Fruit fly (Drosophila melanogaster) whole organism, embryonic: Measurements from ENCODE around the gene Lcch3.

ENCODE experiments used
- BEAF-32 ChIP-seq: fragments of 200-800 bp; sonication (Bioruptor generic); optimal IDR thresholded peaks from 3 replicates; lab custom pipeline; 2017; ENCODE audit warnings: missing biosample characterization, missing genetic modification characterization, mild to moderate bottlenecking, moderate library complexity, missing genetic modification reagents
- CG10274 ChIP-seq: fragments of 200-800 bp; sonication (Bioruptor generic); optimal IDR thresholded peaks from 3 replicates; lab custom pipeline; 2017; ENCODE audit warnings: missing biosample characterization, mild to moderate bottlenecking, missing genetic modification characterization
- CG10366 ChIP-seq: fragments of 200-800 bp; sonication (Bioruptor generic); IDR thresholded peaks from 2 replicates; pipeline ENCODE4 v1.3.6; 2022; ENCODE audit warnings: missing biosample characterization, missing genetic modification characterization
- CG10565 ChIP-seq: fragments of 200-800 bp; sonication (Bioruptor generic); optimal IDR thresholded peaks from 3 replicates; lab custom pipeline; 2016; ENCODE audit warnings: missing biosample characterization, mild to moderate bottlenecking, missing genetic modification characterization
- CG12391 ChIP-seq: fragments of 200-800 bp; sonication (Bioruptor generic); optimal IDR thresholded peaks from 3 replicates; lab custom pipeline; 2018; ENCODE audit warnings: missing biosample characterization, mild to moderate bottlenecking, missing genetic modification characterization, moderate library complexity
- CG13287 ChIP-seq: fragments of 200-800 bp; sonication (Bioruptor generic); IDR thresholded peaks from 2 replicates; pipeline ENCODE4 v1.3.6; 2022; ENCODE audit warnings: missing biosample characterization, missing genetic modification characterization; ENCODE audit not compliant: partially characterized antibody
- CG13424 ChIP-seq: fragments of 200-800 bp; sonication (Bioruptor generic); optimal IDR thresholded peaks from 2 replicates; lab custom pipeline; 2019; ENCODE audit warnings: missing biosample characterization, mild to moderate bottlenecking, missing genetic modification characterization, moderate library complexity
- CG14014 ChIP-seq: fragments of 200-800 bp; sonication (Bioruptor generic); IDR thresholded peaks from 2 replicates; pipeline ENCODE4 v1.3.6; 2022; ENCODE audit warnings: missing biosample characterization, missing genetic modification characterization
- CG14441 ChIP-seq: fragments of 200-800 bp; sonication (Bioruptor generic); IDR thresholded peaks from 2 replicates; pipeline ENCODE4 v1.3.6; 2022; ENCODE audit warnings: missing biosample characterization, missing genetic modification characterization
- CG14860 ChIP-seq: fragments of 200-800 bp; sonication (Bioruptor generic); IDR thresholded peaks from 3 replicates; pipeline ENCODE4 v1.3.6; 2022; ENCODE audit warnings: missing biosample characterization, missing genetic modification characterization; ENCODE audit not compliant: partially characterized antibody
- CG15601 ChIP-seq: fragments of 200-800 bp; sonication (Bioruptor generic); optimal IDR thresholded peaks from 3 replicates; lab custom pipeline; 2019; ENCODE audit warnings: missing biosample characterization, mild to moderate bottlenecking, missing genetic modification characterization, moderate library complexity
- CG17802 ChIP-seq: fragments of 200-800 bp; sonication (Bioruptor generic); optimal IDR thresholded peaks from 2 replicates; lab custom pipeline; 2018; ENCODE audit warnings: missing biosample characterization, mild to moderate bottlenecking, missing genetic modification characterization, moderate library complexity
- CG17829 ChIP-seq: fragments of 200-800 bp; optimal IDR thresholded peaks from 2 replicates; lab custom pipeline; 2019; ENCODE audit warnings: missing biosample characterization, mild to moderate bottlenecking, missing genetic modification characterization, moderate library complexity
- CG2199 ChIP-seq: fragments of 200-800 bp; sonication (Bioruptor generic); IDR thresholded peaks from 3 replicates; pipeline ENCODE4 v1.3.6; 2022; ENCODE audit warnings: missing biosample characterization, missing genetic modification characterization
- CG34224 ChIP-seq: fragments of 200-800 bp; sonication (Bioruptor generic); IDR thresholded peaks from 3 replicates; pipeline ENCODE4 v1.3.6; 2022; ENCODE audit warnings: missing biosample characterization, missing genetic modification characterization; ENCODE audit not compliant: partially characterized antibody
- CG3726 ChIP-seq: fragments of 200-800 bp; sonication (Bioruptor generic); IDR thresholded peaks from 3 replicates; pipeline ENCODE4, ENCODE4 v1.3.6; 2022; ENCODE audit warnings: missing biosample characterization, missing genetic modification characterization
- CG6791 ChIP-seq: fragments of 200-800 bp; sonication (Bioruptor generic); IDR thresholded peaks from 3 replicates; pipeline ENCODE4 v1.3.6; 2022; ENCODE audit warnings: missing biosample characterization, missing genetic modification characterization; ENCODE audit not compliant: partially characterized antibody
- CG7357 ChIP-seq: fragments of 200-800 bp; sonication (Bioruptor generic); IDR thresholded peaks from 3 replicates; pipeline ENCODE4 v1.3.6; 2022; ENCODE audit warnings: missing biosample characterization, missing genetic modification characterization
- CG8281 ChIP-seq: fragments of 200-800 bp; sonication (Bioruptor generic); optimal IDR thresholded peaks from 2 replicates; lab custom pipeline; 2018; ENCODE audit warnings: missing biosample characterization, mild to moderate bottlenecking, missing genetic modification characterization, moderate library complexity
- CG8290 ChIP-seq, 3 experiments: fragments of 200-800 bp; sonication (Bioruptor generic); optimal IDR thresholded peaks; 2 replicates each; lab custom pipeline; 2016 to 2019; ENCODE audit warnings: missing biosample characterization in 3 of 3, missing genetic modification characterization in 3 of 3, mild to moderate bottlenecking in 2 of 3, moderate library complexity in 1 of 3
- CG8944 ChIP-seq: fragments of 200-800 bp; sonication (Bioruptor generic); optimal IDR thresholded peaks from 3 replicates; lab custom pipeline; 2016; ENCODE audit warnings: missing biosample characterization, missing genetic modification characterization
- CG9437 ChIP-seq: fragments of 200-800 bp; sonication (Bioruptor generic); optimal IDR thresholded peaks from 2 replicates; lab custom pipeline; 2018; ENCODE audit warnings: missing biosample characterization, mild to moderate bottlenecking, missing genetic modification characterization
- Dbx ChIP-seq: fragments of 200-800 bp; sonication (Bioruptor generic); IDR thresholded peaks from 3 replicates; pipeline ENCODE4 v1.3.6; 2022; ENCODE audit warnings: missing biosample characterization, missing genetic modification characterization
- Dp ChIP-seq: fragments of 200-800 bp; sonication (Bioruptor generic); optimal IDR thresholded peaks from 2 replicates; lab custom pipeline; 2018; ENCODE audit warnings: missing biosample characterization, mild to moderate bottlenecking, missing genetic modification characterization, moderate library complexity
- Dref ChIP-seq: fragments of 200-800 bp; sonication (Bioruptor generic); IDR thresholded peaks from 2 replicates; pipeline ENCODE4 v1.3.6; 2022; ENCODE audit warnings: missing biosample characterization, missing genetic modification characterization
- E2f2 ChIP-seq: fragments of 200-800 bp; sonication (Bioruptor generic); IDR thresholded peaks from 2 replicates; pipeline ENCODE4 v1.3.6; 2022; ENCODE audit warnings: missing biosample characterization, missing genetic modification characterization
- H2.0 ChIP-seq: fragments of 200-800 bp; sonication (Bioruptor generic); IDR thresholded peaks from 2 replicates; pipeline ENCODE4 v1.3.6; 2022; ENCODE audit warnings: missing biosample characterization, missing genetic modification characterization
- HmgZ ChIP-seq: fragments of 200-800 bp; sonication (Bioruptor generic); optimal IDR thresholded peaks from 2 replicates; lab custom pipeline; 2018; ENCODE audit warnings: missing biosample characterization, mild to moderate bottlenecking, missing genetic modification characterization
- Hsf ChIP-seq: fragments of 200-800 bp; sonication (Bioruptor generic); optimal IDR thresholded peaks from 3 replicates; lab custom pipeline; 2016; ENCODE audit warnings: missing biosample characterization, missing genetic modification characterization
- Lhr ChIP-seq: fragments of 200-800 bp; sonication (Bioruptor generic); optimal IDR thresholded peaks from 3 replicates; lab custom pipeline; 2017; ENCODE audit warnings: mild to moderate bottlenecking, missing biosample characterization, missing genetic modification reagents, missing genetic modification characterization
- MBD-R2 ChIP-seq: fragments of 200-800 bp; sonication (Bioruptor generic); IDR thresholded peaks from 2 replicates; pipeline ENCODE4 v1.3.6; 2022; ENCODE audit warnings: missing biosample characterization, missing genetic modification characterization
- Scr ChIP-seq: fragments of 200-800 bp; sonication (Bioruptor generic); IDR thresholded peaks from 2 replicates; pipeline ENCODE4 v1.3.6; 2022; ENCODE audit warnings: missing biosample characterization, missing genetic modification characterization; ENCODE audit not compliant: partially characterized antibody
- Xrp1 ChIP-seq: fragments of 200-800 bp; sonication (Bioruptor generic); IDR thresholded peaks from 2 replicates; pipeline ENCODE4 v1.3.6; 2022; ENCODE audit warnings: missing biosample characterization, missing genetic modification characterization
- al ChIP-seq: fragments of 200-800 bp; sonication (Bioruptor generic); IDR thresholded peaks from 2 replicates; pipeline ENCODE4 v1.3.6; 2022; ENCODE audit warnings: missing biosample characterization, missing genetic modification characterization
- bbx ChIP-seq: fragments of 200-800 bp; sonication (Bioruptor generic); IDR thresholded peaks from 2 replicates; pipeline ENCODE4 v1.3.6; 2022; ENCODE audit warnings: missing biosample characterization, missing genetic modification characterization; ENCODE audit not compliant: partially characterized antibody
- chinmo ChIP-seq: fragments of 200-800 bp; sonication (Bioruptor generic); IDR thresholded peaks from 4 replicates; pipeline ENCODE4 v1.3.6; 2022; ENCODE audit warnings: missing biosample characterization, missing genetic modification characterization; ENCODE audit not compliant: partially characterized antibody
- corto ChIP-seq: fragments of 200-800 bp; sonication (Bioruptor generic); optimal IDR thresholded peaks from 2 replicates; lab custom pipeline; 2016; ENCODE audit warnings: missing biosample characterization, mild to moderate bottlenecking, missing genetic modification characterization, moderate library complexity
- dmrt99B ChIP-seq: fragments of 200-800 bp; sonication (Bioruptor generic); optimal IDR thresholded peaks from 2 replicates; lab custom pipeline; 2018; ENCODE audit warnings: missing biosample characterization, mild to moderate bottlenecking, missing genetic modification characterization, moderate library complexity
- dysf ChIP-seq: fragments of 200-800 bp; sonication (Bioruptor generic); IDR thresholded peaks from 3 replicates; pipeline ENCODE4 v1.3.6; 2022; ENCODE audit warnings: missing biosample characterization, missing genetic modification characterization
- fd102C ChIP-seq: fragments of 200-800 bp; sonication (Bioruptor generic); optimal IDR thresholded peaks from 2 replicates; lab custom pipeline; 2018; ENCODE audit warnings: missing biosample characterization, mild to moderate bottlenecking, missing genetic modification characterization, moderate library complexity
- pfk ChIP-seq: fragments of 200-800 bp; sonication (Bioruptor generic); optimal IDR thresholded peaks from 2 replicates; lab custom pipeline; 2018; ENCODE audit warnings: missing biosample characterization, mild to moderate bottlenecking, missing genetic modification characterization, moderate library complexity
- row ChIP-seq: fragments of 200-800 bp; sonication (Bioruptor generic); IDR thresholded peaks from 3 replicates; pipeline ENCODE4 v1.3.6; 2022; ENCODE audit warnings: missing biosample characterization, missing genetic modification characterization
- shn ChIP-seq: fragments of 200-800 bp; sonication (Bioruptor generic); optimal IDR thresholded peaks from 3 replicates; lab custom pipeline; 2016; ENCODE audit warnings: missing biosample characterization, missing genetic modification characterization
- stwl ChIP-seq: fragments of 200-800 bp; sonication (Bioruptor generic); optimal IDR thresholded peaks from 3 replicates; lab custom pipeline; 2018; ENCODE audit warnings: missing biosample characterization, mild to moderate bottlenecking, missing genetic modification characterization, moderate library complexity
- tna ChIP-seq: fragments of 200-800 bp; sonication (Bioruptor generic); IDR thresholded peaks from 2 replicates; pipeline ENCODE4 v1.3.6; 2022; ENCODE audit warnings: missing biosample characterization, missing genetic modification characterization; ENCODE audit not compliant: partially characterized antibody
- zfh1 ChIP-seq: fragments of 200-800 bp; sonication (Bioruptor generic); IDR thresholded peaks from 3 replicates; pipeline ENCODE4 v1.3.6; 2022; ENCODE audit warnings: missing biosample characterization, missing genetic modification characterization

The Lcch3 gene

dm6 chrX:15909564-15910284, 15.2 kb upstream of the Lcch3 start, which contains the start of gene CycD (continued):
- TF ChIP-seq CG13424 (peak; percentile 55), CG9437 (GFP tag; lab: Kevin White, UChicago) (peak; percentile 15), fd102C (GFP tag; lab: Kevin White, UChicago) (no peak), CG14441 (GFP tag; lab: Robert Waterston, UW) (peak; percentile 59; the same call in 1 of the 2 replicates), HmgZ (tag; lab: Kevin White, UChicago) (peak; percentile 0), CG2199 (peak; percentile 39; the same call in 1 of the 3 replicates), CG14014 (GFP tag; lab: Robert Waterston, UW) (0 out of 2 replicates have a peak, but pooled peaks have one; percentile 5), dmrt99B (no peak), CG13287 (GFP tag; lab: Robert Waterston, UW) (peak; percentile 46; the same call in 1 of the 2 replicates), Hsf (GFP tag; lab: Kevin White, UChicago) (peak; percentile 31), shn (GFP tag; lab: Kevin White, UChicago) (peak; percentile 27), Lhr (GFP tag; lab: Kevin White, UChicago) (peak; percentile 32), CG8290 (GFP tag; optimal IDR thresholded peaks at IDR 0.05; lab: Kevin White, UChicago) (peak; percentile 52), CG8290 (tag; optimal IDR thresholded peaks at IDR 0.05; lab: Kevin White, UChicago) (no peak), CG17829 (peak; percentile 12), CG10366 (GFP tag; lab: Robert Waterston, UW) (peak; percentile 26; the same call in 1 of the 2 replicates), MBD-R2 (GFP tag; lab: Robert Waterston, UW) (peak; percentile 42; the same call in 1 of the 2 replicates), BEAF-32 (peak; percentile 69), CG3726 (GFP tag; lab: Robert Waterston, UW) (no peak), al (GFP tag; lab: Robert Waterston, UW) (no peak), chinmo (GFP tag; lab: Robert Waterston, UW) (0 out of 4 replicates have a peak, but pooled peaks have one; percentile 29), CG6791 (GFP tag; lab: Robert Waterston, UW) (peak; percentile 78; the same call in 2 of the 3 replicates), Dp (GFP tag; lab: Kevin White, UChicago) (peak; percentile 14), CG10565 (GFP tag; lab: Kevin White, UChicago) (no peak), CG8281 (no peak), Dbx (GFP tag; lab: Robert Waterston, UW) (peak; percentile 68; the same call in 2 of the 3 replicates), zfh1 (GFP tag; lab: Robert Waterston, UW) (peak; percentile 57; the same call in 2 of the 3 replicates), CG15601 (tag; lab: Kevin White, UChicago) (no peak), CG7357 (peak; percentile 88), dysf (GFP tag; lab: Robert Waterston, UW) (peak; percentile 66; the same call in 2 of the 3 replicates), CG12391 (tag; lab: Kevin White, UChicago) (peak; percentile 25), E2f2 (GFP tag; lab: Robert Waterston, UW) (peak; percentile 34; the same call in 1 of the 2 replicates), pfk (peak; percentile 62), H2.0 (peak; percentile 23; the same call in 1 of the 2 replicates), bbx (GFP tag; lab: Robert Waterston, UW) (peak; percentile 68), Scr (GFP tag; lab: Robert Waterston, UW) (peak; percentile 51), row (GFP tag; lab: Robert Waterston, UW) (peak; percentile 73), Xrp1 (GFP tag; lab: Robert Waterston, UW) (peak; percentile 34; the same call in 1 of the 2 replicates), stwl (tag; lab: Kevin White, UChicago) (peak; percentile 93), CG17802 (tag; lab: Kevin White, UChicago) (peak; percentile 81), CG8944 (GFP tag; lab: Kevin White, UChicago) (peak; percentile 8), Dref (peak; percentile 55), corto (no peak), CG34224 (no peak), CG10274 (no peak), tna (0 out of 2 replicates have a peak, but pooled peaks have one; percentile 35), CG14860 (0 out of 3 replicates have a peak, but pooled peaks have one; percentile 20)
